Fruit fly (Drosophila melanogaster) Kc167 (cell line): ENCODE data around the gene trn.

Experiments used
- Myc ChIP-seq: fragments of >200 bp; optimal IDR thresholded peaks from 2 replicates; lab custom pipeline; 2017; ENCODE audit warnings: missing external identifiers
- Sin3A ChIP-seq: fragments of >200 bp; optimal IDR thresholded peaks from 2 replicates; lab custom pipeline; 2018; ENCODE audit warnings: missing external identifiers
- h ChIP-seq: fragments of >200 bp; optimal IDR thresholded peaks from 3 replicates; lab custom pipeline; 2018; ENCODE audit warnings: missing external identifiers
- insv ChIP-seq: fragments of >200 bp; optimal IDR thresholded peaks from 3 replicates; lab custom pipeline; 2018; ENCODE audit warnings: missing external identifiers
- psq ChIP-seq: fragments of >200 bp; optimal IDR thresholded peaks from 2 replicates; lab custom pipeline; 2017; ENCODE audit warnings: missing external identifiers
- ttk ChIP-seq: sonication (Bioruptor generic); optimal IDR thresholded peaks from 2 replicates; lab custom pipeline; 2017; ENCODE audit warnings: missing external identifiers

dm6 chr3L:13105863-13106262, 8.2 kb upstream of the trn start:
- TF ChIP-seq Sin3A (lab: Kevin White, UChicago) (no peak), psq (no peak), h (lab: Kevin White, UChicago) (no peak), Myc (lab: Kevin White, UChicago) (no peak), insv (lab: Kevin White, UChicago) (no peak), ttk (no peak)
